Worm (Caenorhabditis elegans): ENCODE results near the gene pkc-1.

pkc-1 gene

ce11 chrV:12032060-12032459 lies at the start of gene pkc-1:
Gene pkc-1 (minus strand): TSS chrV:12032160.
- no peak for TF ChIP-seq R02D3.7 (tag; optimal IDR thresholded peaks at IDR 0.05)
- no peak for TF ChIP-seq nhr-11 (tag; optimal IDR thresholded peaks at IDR 0.05)
- no peak for TF ChIP-seq mbf-1 (tag; optimal IDR thresholded peaks at IDR 0.05)
- TF ChIP-seq ZK546.5 (tag; optimal IDR thresholded peaks at IDR 0.05) = no peak
- TF ChIP-seq elt-3 (tag; optimal IDR thresholded peaks at IDR 0.05) = no peak
- TF ChIP-seq blmp-1 (tag; optimal IDR thresholded peaks at IDR 0.05; ENCODE audit: insufficient read depth) = no peak
- TF ChIP-seq lin-39 (tag; optimal IDR thresholded peaks at IDR 0.05) = no peak
- no peak for TF ChIP-seq nhr-21 (tag; optimal IDR thresholded peaks at IDR 0.05)
- TF ChIP-seq nhr-77 (tag; optimal IDR thresholded peaks at IDR 0.05) = no peak
- TF ChIP-seq mab-5 (tag; optimal IDR thresholded peaks at IDR 0.05) = no peak
- no peak for TF ChIP-seq lin-13 (GFP tag; optimal IDR thresholded peaks at IDR 0.05)
- TF ChIP-seq nhr-25 (tag; optimal IDR thresholded peaks at IDR 0.05) = no peak
- TF ChIP-seq sma-9 (GFP tag; optimal IDR thresholded peaks at IDR 0.05) = no peak
- TF ChIP-seq sma-9 (tag; optimal IDR thresholded peaks at IDR 0.05) = no peak
- no peak for TF ChIP-seq nhr-12 (tag; optimal IDR thresholded peaks at IDR 0.05)
- no peak for TF ChIP-seq zag-1 (tag; optimal IDR thresholded peaks at IDR 0.05)
- TF ChIP-seq lin-11 (tag; optimal IDR thresholded peaks at IDR 0.05) = no peak

DNA sequence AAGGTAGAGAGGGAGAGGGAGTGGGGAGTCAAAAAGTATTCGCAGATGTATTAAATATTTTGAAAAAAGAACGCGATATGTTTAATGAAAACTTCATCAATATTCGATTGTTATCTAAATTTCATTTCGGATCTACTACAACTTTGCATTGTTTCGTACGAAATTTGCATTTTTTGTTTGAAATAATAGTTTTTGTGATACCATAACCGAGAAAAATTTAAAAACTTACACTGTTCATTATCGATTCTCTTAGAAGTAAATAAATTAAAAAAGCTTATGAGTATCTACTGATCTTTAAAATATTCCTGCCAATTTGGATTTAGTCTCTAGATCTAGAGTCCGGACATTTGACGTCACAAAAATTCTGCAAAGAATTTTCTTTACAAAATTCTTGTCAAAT lies 48.3 kb upstream of the pkc-1 start, which contains the start of gene R07B7.9:
Gene R07B7.9, minus strand, starts transcription at position 101 of the 400 bp plus-strand sequence.
- no peak for TF ChIP-seq lin-11 (tag; optimal IDR thresholded peaks at IDR 0.05)
- TF ChIP-seq nhr-10 (tag; optimal IDR thresholded peaks at IDR 0.05) = no peak
- TF ChIP-seq ZK546.5 (tag; optimal IDR thresholded peaks at IDR 0.05) = no peak
- TF ChIP-seq lin-39 (tag; optimal IDR thresholded peaks at IDR 0.05) = no peak
- TF ChIP-seq nhr-77 (tag; optimal IDR thresholded peaks at IDR 0.05) = no peak
- TF ChIP-seq nhr-21 (tag; optimal IDR thresholded peaks at IDR 0.05) = no peak
- TF ChIP-seq F13H6.1 (tag; optimal IDR thresholded peaks at IDR 0.05) = no peak
- no peak for TF ChIP-seq nhr-129 (tag; optimal IDR thresholded peaks at IDR 0.05)
- no peak for TF ChIP-seq ztf-11 (tag; optimal IDR thresholded peaks at IDR 0.05)
- no peak for TF ChIP-seq peb-1 (tag; optimal IDR thresholded peaks at IDR 0.05)
- no peak for TF ChIP-seq ztf-1 (GFP tag; conservative IDR thresholded peaks at IDR 0.05)
- no peak for TF ChIP-seq elt-1 (tag; optimal IDR thresholded peaks at IDR 0.05)
- no peak for TF ChIP-seq egl-27 (tag; optimal IDR thresholded peaks at IDR 0.05)
- TF ChIP-seq crh-2 (tag; optimal IDR thresholded peaks at IDR 0.05) = no peak
- no peak for TF ChIP-seq gmeb-1 (tag; optimal IDR thresholded peaks at IDR 0.05)
- TF ChIP-seq sma-9 (GFP tag; optimal IDR thresholded peaks at IDR 0.05) = no peak
- no peak for TF ChIP-seq sma-9 (tag; optimal IDR thresholded peaks at IDR 0.05)
- TF ChIP-seq nhr-25 (tag; optimal IDR thresholded peaks at IDR 0.05) = no peak
- TF ChIP-seq dmd-4 (tag; optimal IDR thresholded peaks at IDR 0.05) = no peak
- no peak for TF ChIP-seq C34F6.9 (tag; optimal IDR thresholded peaks at IDR 0.05)

ce11 chrV:12075983-12076382 lies 44.0 kb upstream of the pkc-1 start:
- TF ChIP-seq skn-1 (tag; optimal IDR thresholded peaks at IDR 0.05) (peak; percentile 40), ceh-82 (tag; optimal IDR thresholded peaks at IDR 0.05) (no peak), fos-1 (tag; optimal IDR thresholded peaks at IDR 0.05) (peak; percentile 56), ceh-16 (tag; optimal IDR thresholded peaks at IDR 0.05) (no peak), crh-2 (tag; optimal IDR thresholded peaks at IDR 0.05) (peak; percentile 0), gmeb-1 (tag; optimal IDR thresholded peaks at IDR 0.05) (peak; percentile 20)

DNA sequence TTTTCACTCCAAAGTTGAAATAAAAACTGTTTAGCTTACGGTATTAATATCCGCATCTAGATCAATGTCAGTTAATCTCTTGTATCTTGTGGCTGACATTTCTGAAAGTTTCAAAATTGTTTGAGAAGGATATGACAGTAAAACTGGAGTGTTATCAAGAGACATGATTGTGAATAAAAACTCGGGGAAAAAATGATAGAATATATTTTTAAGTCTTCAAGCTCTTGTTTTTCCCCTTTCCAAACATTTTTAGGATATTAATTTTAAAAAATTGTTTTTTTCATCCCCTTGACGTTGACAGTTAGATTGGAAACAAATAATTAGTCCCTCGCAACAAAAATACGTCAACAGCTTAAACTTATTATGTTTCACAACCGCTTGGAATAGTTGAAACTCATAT lies 42.9 kb upstream of the pkc-1 start, which contains the start of gene R07B7.6:
Gene R07B7.6, minus strand, starts transcription at position 101 of the 400 bp plus-strand sequence.
- TF ChIP-seq snpc-4 (tag; optimal IDR thresholded peaks at IDR 0.05) (no peak), C34F6.9 (tag; optimal IDR thresholded peaks at IDR 0.05) (no peak), blmp-1 (tag; optimal IDR thresholded peaks at IDR 0.05; ENCODE audit: insufficient read depth) (no peak), zag-1 (tag; optimal IDR thresholded peaks at IDR 0.05) (no peak), sem-4 (tag; optimal IDR thresholded peaks at IDR 0.05) (no peak), skn-1 (tag; optimal IDR thresholded peaks at IDR 0.05) (no peak), ztf-11 (tag; optimal IDR thresholded peaks at IDR 0.05) (no peak), nhr-12 (tag; optimal IDR thresholded peaks at IDR 0.05) (no peak), sma-3 (GFP tag; optimal IDR thresholded peaks at IDR 0.05) (no peak), nhr-23 (tag; optimal IDR thresholded peaks at IDR 0.05) (no peak), lin-11 (tag; optimal IDR thresholded peaks at IDR 0.05) (no peak), ztf-1 (GFP tag; conservative IDR thresholded peaks at IDR 0.05) (no peak), nhr-25 (tag; optimal IDR thresholded peaks at IDR 0.05) (no peak), Y55F3AM.14 (GFP tag; optimal IDR thresholded peaks at IDR 0.05) (no peak), mdl-1 (tag; optimal IDR thresholded peaks at IDR 0.05) (no peak), crh-2 (tag; optimal IDR thresholded peaks at IDR 0.05) (no peak)

Data from whole organism, L2 larva.